Worm (Caenorhabditis elegans) whole organism, L3 larva: ENCODE measurements around the gene mrg-1.

Experiments
- R02D3.7 ChIP-seq: fragments of 150-350 bp; optimal IDR thresholded peaks from 2 replicates; lab custom pipeline; 2014; ENCODE audit warnings: missing biosample characterization, missing genetic modification characterization
- egl-27 ChIP-seq: sonication (generic microtip); optimal IDR thresholded peaks from 4 replicates; lab custom pipeline; 2017; ENCODE audit warnings: missing biosample characterization, missing genetic modification reagents, missing genetic modification characterization
- nhr-12 ChIP-seq: fragments of 150-350 bp; optimal IDR thresholded peaks from 2 replicates; lab custom pipeline; 2014; ENCODE audit warnings: missing biosample characterization, missing genetic modification characterization
- nhr-237 ChIP-seq: fragments of 150-350 bp; optimal IDR thresholded peaks from 2 replicates; lab custom pipeline; 2014; ENCODE audit warnings: missing biosample characterization, missing genetic modification characterization
- nhr-76 ChIP-seq: fragments of 150-350 bp; sonication (generic microtip); optimal IDR thresholded peaks from 5 replicates; lab custom pipeline; 2014; ENCODE audit warnings: missing biosample characterization, missing genetic modification characterization
- pqm-1 ChIP-seq: fragments of 150-350 bp; optimal IDR thresholded peaks from 2 replicates; lab custom pipeline; 2017; ENCODE audit warnings: missing biosample characterization, missing genetic modification characterization, inconsistent platforms
- sea-2 ChIP-seq: fragments of 150-350 bp; sonication (generic microtip); optimal IDR thresholded peaks from 4 replicates; lab custom pipeline; 2014; ENCODE audit warnings: missing biosample characterization, missing genetic modification reagents, missing genetic modification characterization
- skn-1 ChIP-seq: fragments of 150-350 bp; optimal IDR thresholded peaks from 2 replicates; lab custom pipeline; 2014; ENCODE audit warnings: missing biosample characterization, missing genetic modification characterization

- no peak for TF ChIP-seq nhr-237 (tag; lab: Kevin White, UChicago)
- TF ChIP-seq nhr-76 (tag; lab: Kevin White, UChicago) = peak; percentile 13
- TF ChIP-seq egl-27 (tag; lab: Kevin White, UChicago) = peak; percentile 14
- no peak for TF ChIP-seq sea-2 (GFP tag; lab: Kevin White, UChicago)
- peak; percentile 26 for TF ChIP-seq skn-1 (tag; lab: Kevin White, UChicago)
- TF ChIP-seq R02D3.7 (tag; lab: Kevin White, UChicago) = peak; percentile 60
- peak; percentile 93 for TF ChIP-seq pqm-1
- no peak for TF ChIP-seq nhr-12 (tag; lab: Kevin White, UChicago)
Measured at ce11 chrIII:12841328-12841727, 33.1 kb downstream of the mrg-1 start.
